Worm (Caenorhabditis elegans) whole organism, mixed stage, embryonic: Measurements from ENCODE around the gene ctl-2.

Source experiments
- M03D4.4 ChIP-seq: sonication (generic microtip); optimal IDR thresholded peaks from 2 replicates; lab custom pipeline; 2017; ENCODE audit warnings: mild to moderate bottlenecking, missing genetic modification characterization, missing compliant biosample characterization
- bed-3 ChIP-seq: fragments of 200-800 bp; sonication (Bioruptor generic); optimal IDR thresholded peaks from 3 replicates; lab custom pipeline; 2018; ENCODE audit warnings: mild to moderate bottlenecking, missing genetic modification characterization, moderate library complexity, missing compliant biosample characterization
- blmp-1 ChIP-seq: fragments of 150-350 bp; optimal IDR thresholded peaks from 2 replicates; lab custom pipeline; 2014; ENCODE audit warnings: missing biosample characterization, missing genetic modification characterization
- ceh-39 ChIP-seq: fragments of 150-350 bp; optimal IDR thresholded peaks from 2 replicates; lab custom pipeline; 2014; ENCODE audit warnings: missing biosample characterization, missing genetic modification characterization
- ceh-43 ChIP-seq: fragments of 200-800 bp; sonication (Bioruptor generic); optimal IDR thresholded peaks from 2 replicates; lab custom pipeline; 2018; ENCODE audit warnings: mild to moderate bottlenecking, missing genetic modification characterization, moderate library complexity, missing compliant biosample characterization
- ceh-83 ChIP-seq: fragments of 200-800 bp; sonication (Bioruptor generic); optimal IDR thresholded peaks from 2 replicates; lab custom pipeline; 2018; ENCODE audit warnings: mild to moderate bottlenecking, missing genetic modification characterization, missing compliant biosample characterization
- ces-1 ChIP-seq: fragments of 150-350 bp; optimal IDR thresholded peaks from 2 replicates; lab custom pipeline; 2014; ENCODE audit warnings: missing biosample characterization, missing genetic modification reagents, missing genetic modification characterization
- cnd-1 ChIP-seq: fragments of 200-800 bp; sonication (Bioruptor generic); optimal IDR thresholded peaks from 2 replicates; lab custom pipeline; 2018; ENCODE audit warnings: mild to moderate bottlenecking, missing genetic modification characterization, missing compliant biosample characterization
- drap-1 ChIP-seq: fragments of 200-800 bp; sonication (Bioruptor generic); optimal IDR thresholded peaks from 3 replicates; lab custom pipeline; 2018; ENCODE audit warnings: mild to moderate bottlenecking, missing genetic modification characterization, missing compliant biosample characterization
- elt-1 ChIP-seq: sonication (generic microtip); optimal IDR thresholded peaks from 2 replicates; lab custom pipeline; 2017; ENCODE audit warnings: missing genetic modification characterization, mild to moderate bottlenecking, missing compliant biosample characterization, antibody characterized with exemption, moderate library complexity, borderline replicate concordance; ENCODE audit not compliant: insufficient read depth
- elt-3 ChIP-seq: fragments of 150-350 bp; optimal IDR thresholded peaks from 2 replicates; lab custom pipeline; 2014; ENCODE audit warnings: missing biosample characterization, missing genetic modification characterization
- flh-1 ChIP-seq: fragments of 200-800 bp; sonication (Bioruptor generic); optimal IDR thresholded peaks from 2 replicates; lab custom pipeline; 2018; ENCODE audit warnings: mild to moderate bottlenecking, missing genetic modification characterization, moderate library complexity, missing compliant biosample characterization
- ham-2 ChIP-seq: fragments of 200-800 bp; sonication (Bioruptor generic); optimal IDR thresholded peaks from 2 replicates; lab custom pipeline; 2018; ENCODE audit warnings: mild to moderate bottlenecking, missing genetic modification characterization, missing compliant biosample characterization
- hlh-1 ChIP-seq: fragments of 150-350 bp; optimal IDR thresholded peaks from 2 replicates; lab custom pipeline; 2014; ENCODE audit warnings: missing biosample characterization, missing genetic modification reagents, missing genetic modification characterization
- lin-13 ChIP-seq: fragments of 150-350 bp; optimal IDR thresholded peaks from 2 replicates; lab custom pipeline; 2014; ENCODE audit warnings: missing biosample characterization, missing genetic modification characterization
- lsy-2 ChIP-seq: fragments of 150-350 bp; optimal IDR thresholded peaks from 2 replicates; lab custom pipeline; 2014; ENCODE audit warnings: missing biosample characterization, missing genetic modification characterization
- mab-5 ChIP-seq: fragments of 150-350 bp; optimal IDR thresholded peaks from 2 replicates; lab custom pipeline; 2014; ENCODE audit warnings: missing biosample characterization, missing genetic modification characterization
- mep-1 ChIP-seq: fragments of 150-350 bp; optimal IDR thresholded peaks from 2 replicates; lab custom pipeline; 2017; ENCODE audit warnings: missing biosample characterization, missing genetic modification reagents, missing genetic modification characterization, inconsistent platforms
- mls-2 ChIP-seq: sonication (generic microtip); optimal IDR thresholded peaks from 2 replicates; lab custom pipeline; 2016; ENCODE audit warnings: mild to moderate bottlenecking, missing genetic modification characterization, moderate library complexity, missing compliant biosample characterization
- nhr-12 ChIP-seq: fragments of 150-350 bp; optimal IDR thresholded peaks from 2 replicates; lab custom pipeline; 2014; ENCODE audit warnings: missing biosample characterization, missing genetic modification characterization
- nhr-2 ChIP-seq: fragments of 150-350 bp; optimal IDR thresholded peaks from 2 replicates; lab custom pipeline; 2014; ENCODE audit warnings: missing biosample characterization, missing genetic modification characterization
- nhr-237 ChIP-seq: fragments of 150-350 bp; optimal IDR thresholded peaks from 2 replicates; lab custom pipeline; 2014; ENCODE audit warnings: missing biosample characterization, missing genetic modification characterization
- nhr-28 ChIP-seq: fragments of 150-350 bp; optimal IDR thresholded peaks from 2 replicates; lab custom pipeline; 2014; ENCODE audit warnings: missing biosample characterization, missing genetic modification characterization
- nhr-76 ChIP-seq: sonication (generic microtip); optimal IDR thresholded peaks from 2 replicates; lab custom pipeline; 2017; ENCODE audit warnings: missing biosample characterization, missing genetic modification characterization
- pha-4 ChIP-seq: fragments of 150-350 bp; optimal IDR thresholded peaks from 2 replicates; lab custom pipeline; 2018; ENCODE audit warnings: missing biosample characterization, missing genetic modification reagents, missing genetic modification characterization
- sem-2 ChIP-seq: fragments of 200-800 bp; sonication (Bioruptor generic); optimal IDR thresholded peaks from 2 replicates; lab custom pipeline; 2018; ENCODE audit warnings: mild to moderate bottlenecking, missing genetic modification characterization, missing compliant biosample characterization
- snpc-4 ChIP-seq: fragments of 150-350 bp; optimal IDR thresholded peaks from 2 replicates; lab custom pipeline; 2014; ENCODE audit warnings: missing biosample characterization, missing genetic modification characterization
- sptf-1 ChIP-seq: sonication (generic microtip); optimal IDR thresholded peaks from 2 replicates; lab custom pipeline; 2017; ENCODE audit warnings: mild to moderate bottlenecking, missing genetic modification characterization, moderate library complexity, missing compliant biosample characterization
- tbx-8 ChIP-seq: fragments of 200-800 bp; sonication (Bioruptor generic); optimal IDR thresholded peaks from 2 replicates; lab custom pipeline; 2018; ENCODE audit warnings: mild to moderate bottlenecking, missing genetic modification characterization, moderate library complexity, missing compliant biosample characterization
- unc-120 ChIP-seq: sonication (generic microtip); optimal IDR thresholded peaks from 2 replicates; lab custom pipeline; 2017; ENCODE audit warnings: missing genetic modification characterization, missing compliant biosample characterization; ENCODE audit not compliant: poor library complexity, severe bottlenecking
- unc-39 ChIP-seq: fragments of 150-350 bp; optimal IDR thresholded peaks from 2 replicates; lab custom pipeline; 2014; ENCODE audit warnings: missing biosample characterization, missing genetic modification characterization
- unc-62 ChIP-seq: fragments of 150-350 bp; optimal IDR thresholded peaks from 2 replicates; lab custom pipeline; 2014; ENCODE audit warnings: missing biosample characterization, missing genetic modification reagents, missing genetic modification characterization
- zip-8 ChIP-seq: fragments of 150-350 bp; optimal IDR thresholded peaks from 2 replicates; lab custom pipeline; 2014; ENCODE audit warnings: missing biosample characterization, missing genetic modification characterization
- ztf-11 ChIP-seq: fragments of 150-350 bp; optimal IDR thresholded peaks from 2 replicates; lab custom pipeline; 2014; ENCODE audit warnings: missing biosample characterization, missing genetic modification characterization

ctl-2 gene

DNA sequence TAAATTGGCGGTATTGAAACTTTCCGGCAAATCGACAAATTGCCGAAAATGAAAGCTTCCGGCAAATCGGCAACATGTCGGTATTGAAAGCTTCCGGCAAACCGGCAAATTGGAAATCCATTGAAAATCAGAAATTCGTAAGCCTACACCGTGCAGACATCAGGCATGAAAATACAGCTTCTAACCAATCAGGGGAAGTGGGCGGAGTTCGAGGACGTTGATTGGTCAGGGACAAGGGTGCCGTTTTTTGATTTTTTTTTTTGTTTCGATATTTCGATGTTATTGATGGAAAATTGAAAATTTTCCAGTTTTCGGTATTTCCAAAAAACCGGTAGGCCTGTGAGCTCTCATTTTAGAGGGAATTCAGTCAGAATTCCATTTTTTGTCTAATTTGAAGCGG lies 32.0 kb downstream of the ctl-2 start:
- no peak for TF ChIP-seq unc-62 (GFP tag; lab: Kevin White, UChicago)

DNA sequence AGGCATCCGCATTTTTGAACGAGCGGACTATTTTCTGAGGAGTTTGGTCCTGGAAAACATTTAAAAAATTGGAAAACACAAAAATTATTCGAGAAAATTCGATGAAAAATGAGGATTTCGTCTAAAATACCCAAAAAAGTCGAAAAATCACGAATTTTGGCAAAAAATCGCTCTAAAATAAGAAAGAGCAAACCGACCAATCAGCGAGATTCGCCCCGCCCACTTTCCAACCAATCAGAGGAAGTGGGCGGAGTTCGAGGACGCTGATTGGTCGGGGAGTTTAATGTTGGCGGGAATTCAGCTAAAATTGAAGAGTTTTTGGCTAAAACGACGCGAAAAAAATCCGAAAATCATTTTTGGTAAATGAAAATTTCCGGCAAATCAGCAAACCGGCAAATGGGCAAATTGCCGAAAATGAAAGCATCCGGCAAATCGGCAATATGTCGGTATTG lies 32.7 kb downstream of the ctl-2 start, which contains the start of gene Y54G11A.1:
TSS of gene Y54G11A.1 (minus strand) at position 51 of the 452 bp plus-strand sequence.
- no peak for TF ChIP-seq nhr-76 (tag; lab: Kevin White, UChicago)
- no peak for TF ChIP-seq blmp-1
- no peak for TF ChIP-seq pha-4
- TF ChIP-seq elt-3, result no peak
- TF ChIP-seq unc-62 (GFP tag; lab: Kevin White, UChicago), result no peak
- no peak for TF ChIP-seq lsy-2 (tag; lab: Kevin White, UChicago)
- no peak for TF ChIP-seq nhr-237
- TF ChIP-seq drap-1, result no peak
- TF ChIP-seq nhr-12 (tag; lab: Kevin White, UChicago), result no peak

DNA sequence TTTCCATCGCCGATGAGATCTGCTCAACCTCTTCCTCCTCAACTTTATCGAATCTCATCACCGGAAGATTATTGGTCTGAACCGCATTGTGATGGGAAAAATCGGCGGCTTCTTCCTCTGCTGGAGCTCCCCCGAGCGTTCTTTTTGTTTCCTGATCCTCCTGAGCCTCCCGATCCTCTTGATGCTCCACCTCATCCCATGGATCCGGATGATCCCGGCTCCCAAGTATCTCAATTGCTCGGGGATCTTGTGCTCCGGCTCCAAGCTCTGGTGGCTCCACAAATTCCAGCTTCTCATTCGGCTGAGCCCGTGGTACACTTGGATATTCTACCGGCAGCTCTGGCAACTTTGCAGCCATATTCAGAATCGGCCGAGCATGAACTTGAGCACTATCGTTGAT lies 43.9 kb downstream of the ctl-2 start:
- no peak for TF ChIP-seq unc-39 (tag; lab: Kevin White, UChicago)
- TF ChIP-seq ces-1 (GFP tag; lab: Kevin White, UChicago), result no peak
- no peak for TF ChIP-seq pha-4
- no peak for TF ChIP-seq lin-13 (tag; lab: Kevin White, UChicago)
- no peak for TF ChIP-seq elt-1 (tag; lab: Kevin White, UChicago)
- TF ChIP-seq nhr-12 (tag; lab: Kevin White, UChicago), result no peak
- no peak for TF ChIP-seq M03D4.4

DNA sequence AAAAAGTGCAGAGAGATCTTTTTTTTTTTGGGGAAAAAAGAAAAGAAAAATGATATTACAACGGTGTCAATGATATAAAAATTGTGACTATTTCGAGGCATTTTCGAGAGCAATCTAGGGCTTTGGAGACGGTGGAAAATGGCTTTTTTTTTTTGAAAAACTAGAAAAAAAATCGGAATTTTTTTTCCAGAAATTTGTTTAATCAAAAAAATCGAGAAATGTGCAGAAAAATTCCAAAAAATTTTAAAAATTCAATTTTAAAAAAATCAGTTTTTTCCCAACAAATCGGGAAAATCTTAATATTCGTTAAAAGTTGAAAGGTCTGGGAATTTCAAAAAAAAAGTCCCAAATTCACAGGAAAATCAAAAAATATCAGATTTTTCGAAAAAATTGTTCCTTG lies 45.0 kb downstream of the ctl-2 start, which contains the start of gene Y54G11A.19:
TSS of gene Y54G11A.19 (minus strand) at position 101 of the 400 bp plus-strand sequence.
- TF ChIP-seq zip-8 (tag; lab: Kevin White, UChicago), result no peak
- TF ChIP-seq hlh-1, result no peak
- TF ChIP-seq nhr-2, result no peak
- no peak for TF ChIP-seq elt-1 (tag; lab: Kevin White, UChicago)

DNA sequence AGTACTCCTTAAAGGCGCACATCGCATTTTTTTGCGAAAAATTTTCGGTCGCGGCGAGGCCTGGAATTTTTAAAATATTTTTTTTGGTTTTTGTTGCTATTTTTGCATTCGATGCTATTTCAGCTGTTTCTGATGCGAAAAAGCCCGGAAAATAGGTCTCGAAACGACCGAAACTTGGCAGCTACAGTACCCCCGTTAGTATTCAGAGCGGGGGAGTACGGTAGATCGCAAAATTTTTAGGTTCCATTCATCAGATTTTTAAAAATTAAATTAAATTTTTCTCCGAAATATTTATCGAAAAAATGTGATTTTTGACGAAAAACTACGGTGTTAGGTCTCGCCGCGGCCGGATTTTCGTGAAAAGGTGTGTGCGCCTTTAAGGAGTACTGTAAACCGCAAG lies 46.0 kb downstream of the ctl-2 start:
- TF ChIP-seq ztf-11 (tag; lab: Kevin White, UChicago) (no peak), bed-3 (GFP tag; lab: Kevin White, UChicago) (no peak), elt-3 (no peak)
- TF ChIP-seq, all 35 proteins: peak for 0

DNA sequence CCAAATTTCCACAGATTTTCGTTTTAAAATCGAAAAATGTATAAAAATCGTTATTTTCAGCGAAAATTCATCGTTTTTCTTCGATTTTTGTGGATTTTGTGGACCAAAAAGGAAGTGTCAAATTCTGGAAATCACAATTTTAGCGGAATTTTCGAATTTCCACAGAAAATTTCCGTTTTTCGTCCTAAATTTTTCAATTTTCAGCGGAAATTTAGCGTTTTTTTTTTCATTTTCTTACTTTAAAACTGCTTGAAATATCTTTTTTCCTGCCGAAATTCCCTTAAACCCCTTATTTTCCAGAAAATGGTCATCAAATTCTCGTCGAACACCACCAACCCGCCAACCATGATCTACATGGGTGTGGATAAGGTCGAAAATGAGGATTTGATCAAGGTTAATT lies 49.8 kb downstream of the ctl-2 start, which contains the start of gene Y54G11A.2:
TSS of gene Y54G11A.2 (plus strand) at position 301 of the 400 bp plus-strand sequence.
- TF ChIP-seq blmp-1 (no peak), tbx-8 (no peak), lin-13 (tag; lab: Kevin White, UChicago) (no peak), unc-39 (tag; lab: Kevin White, UChicago) (no peak), M03D4.4 (no peak), hlh-1 (no peak), nhr-237 (no peak), flh-1 (GFP tag; lab: Kevin White, UChicago) (no peak), mep-1 (tag; lab: Kevin White, UChicago) (no peak), sem-2 (GFP tag; lab: Kevin White, UChicago) (no peak), mab-5 (tag; lab: Kevin White, UChicago) (no peak), snpc-4 (tag; lab: Kevin White, UChicago) (no peak), nhr-2 (no peak), drap-1 (no peak)

DNA sequence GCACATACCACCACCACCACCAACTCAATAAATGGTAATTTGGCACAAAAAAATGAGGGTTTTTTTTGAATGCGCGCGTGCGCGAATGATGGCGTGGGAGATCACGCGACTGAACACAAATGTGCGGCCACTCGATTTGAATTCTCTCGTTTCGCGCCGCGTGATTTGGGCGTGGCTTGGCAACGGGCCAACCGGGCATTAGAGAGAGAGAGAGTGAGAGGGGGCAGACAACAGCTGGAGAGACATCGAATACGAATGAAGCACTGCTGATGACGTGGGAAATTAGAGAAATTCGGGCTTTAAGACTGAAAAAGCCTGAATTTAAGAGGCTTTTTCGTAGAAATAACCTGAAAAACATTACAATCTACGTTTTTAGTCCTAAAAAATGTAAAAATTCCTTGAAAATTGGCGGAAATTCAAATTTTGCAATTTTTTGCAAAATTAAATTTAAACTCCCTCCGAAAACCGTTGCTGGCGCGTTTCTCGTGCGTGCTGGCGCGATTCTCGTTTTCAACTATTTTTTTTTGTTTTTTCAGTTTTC lies 50.4 kb downstream of the ctl-2 start:
- TF ChIP-seq ces-1 (GFP tag; lab: Kevin White, UChicago), result peak; percentile 94
- TF ChIP-seq snpc-4 (tag; lab: Kevin White, UChicago), result no peak
- TF ChIP-seq nhr-12 (tag; lab: Kevin White, UChicago), result peak; percentile 1
- TF ChIP-seq ceh-39 (tag; lab: Kevin White, UChicago), result peak; percentile 60
- TF ChIP-seq ceh-83 (GFP tag; lab: Kevin White, UChicago), result peak; percentile 81
- peak; percentile 75 for TF ChIP-seq tbx-8
- no peak for TF ChIP-seq zip-8 (tag; lab: Kevin White, UChicago)
- peak; percentile 18 for TF ChIP-seq ham-2 (GFP tag; lab: Kevin White, UChicago)
- TF ChIP-seq cnd-1 (tag; lab: Kevin White, UChicago), result peak; percentile 92
- peak; percentile 39 for TF ChIP-seq blmp-1
- peak; percentile 86 for TF ChIP-seq sptf-1 (tag; lab: Kevin White, UChicago)
- TF ChIP-seq elt-3, result no peak
- TF ChIP-seq mls-2 (tag; lab: Kevin White, UChicago), result peak; percentile 89
- peak; percentile 34 for TF ChIP-seq elt-1 (tag; lab: Kevin White, UChicago)
- peak; percentile 70 for TF ChIP-seq lin-13 (tag; lab: Kevin White, UChicago)
- peak; percentile 75 for TF ChIP-seq unc-120 (tag; lab: Kevin White, UChicago)
- peak; percentile 78 for TF ChIP-seq drap-1
- TF ChIP-seq M03D4.4, result peak; percentile 64
- peak; percentile 26 for TF ChIP-seq unc-62 (GFP tag; lab: Kevin White, UChicago)
- TF ChIP-seq pha-4, result peak; percentile 87
- peak; percentile 6 for TF ChIP-seq nhr-28 (tag; lab: Kevin White, UChicago)
- peak; percentile 7 for TF ChIP-seq hlh-1
- TF ChIP-seq bed-3 (GFP tag; lab: Kevin White, UChicago), result no peak
- peak; percentile 63 for TF ChIP-seq ztf-11 (tag; lab: Kevin White, UChicago)
- peak; percentile 7 for TF ChIP-seq ceh-43 (GFP tag; lab: Kevin White, UChicago)
- TF ChIP-seq mep-1 (tag; lab: Kevin White, UChicago), result peak; percentile 44
- peak; percentile 79 for TF ChIP-seq lsy-2 (tag; lab: Kevin White, UChicago)
- peak; percentile 78 for TF ChIP-seq unc-39 (tag; lab: Kevin White, UChicago)
- TF ChIP-seq flh-1 (GFP tag; lab: Kevin White, UChicago), result peak; percentile 8
